Worm (Caenorhabditis elegans) whole organism, L1 larva: ENCODE results near the gene T27E4.7.

Experiments used
- C16A3.4 ChIP-seq: fragments of 150-350 bp; optimal IDR thresholded peaks from 2 replicates; lab custom pipeline; 2014; ENCODE audit warnings: missing biosample characterization, missing genetic modification characterization
- F16B12.6 ChIP-seq: fragments of 150-350 bp; optimal IDR thresholded peaks from 2 replicates; lab custom pipeline; 2014; ENCODE audit warnings: missing biosample characterization, missing genetic modification characterization
- aly-2 ChIP-seq: fragments of 150-350 bp; optimal IDR thresholded peaks from 2 replicates; lab custom pipeline; 2014; ENCODE audit warnings: missing biosample characterization, missing genetic modification characterization
- ceh-88 ChIP-seq: fragments of 200-800 bp; sonication (Bioruptor generic); IDR thresholded peaks from 2 replicates; pipeline ENCODE4 v1.3.6; 2022; ENCODE audit warnings: missing genetic modification characterization, missing compliant biosample characterization
- ceh-90 ChIP-seq: sonication (generic microtip); optimal IDR thresholded peaks from 2 replicates; lab custom pipeline; 2016; ENCODE audit warnings: missing genetic modification characterization, missing compliant biosample characterization
- ces-1 ChIP-seq: fragments of 150-350 bp; optimal IDR thresholded peaks from 2 replicates; lab custom pipeline; 2014; ENCODE audit warnings: missing biosample characterization, missing genetic modification reagents, missing genetic modification characterization
- dsc-1 ChIP-seq: sonication (generic microtip); optimal IDR thresholded peaks from 2 replicates; lab custom pipeline; 2016; ENCODE audit warnings: mild to moderate bottlenecking, missing genetic modification characterization, missing compliant biosample characterization
- efl-1 ChIP-seq, 4 experiments: fragments of 150-350 bp; optimal IDR thresholded peaks in 3 of 4; peaks in 1 of 4; 1 replicate in 1 of 4; 2 replicates in 3 of 4; lab custom pipeline; 2014; ENCODE audit warnings: missing biosample characterization in 2 of 4, missing genetic modification characterization in 2 of 4, missing genetic modification reagents in 2 of 4
- efl-3 ChIP-seq: fragments of 200-800 bp; sonication (Bioruptor generic); optimal IDR thresholded peaks from 2 replicates; lab custom pipeline; 2018; ENCODE audit warnings: mild to moderate bottlenecking, missing genetic modification characterization, missing compliant biosample characterization
- elt-2 ChIP-seq: sonication (generic microtip); optimal IDR thresholded peaks from 2 replicates; lab custom pipeline; 2016; ENCODE audit warnings: missing genetic modification characterization, mild to moderate bottlenecking, inconsistent platforms, missing compliant biosample characterization, missing genetic modification reagents
- fkh-10 ChIP-seq: sonication (generic microtip); optimal IDR thresholded peaks from 2 replicates; lab custom pipeline; 2017; ENCODE audit warnings: missing biosample characterization, missing genetic modification reagents, missing genetic modification characterization
- fkh-8 ChIP-seq: sonication (generic microtip); optimal IDR thresholded peaks from 2 replicates; lab custom pipeline; 2016; ENCODE audit warnings: mild to moderate bottlenecking, missing genetic modification characterization, missing compliant biosample characterization
- fos-1 ChIP-seq: fragments of 150-350 bp; optimal IDR thresholded peaks from 2 replicates; lab custom pipeline; 2014; ENCODE audit warnings: missing biosample characterization, missing genetic modification characterization
- grh-1 ChIP-seq: fragments of 200-800 bp; sonication (Bioruptor generic); IDR thresholded peaks from 2 replicates; pipeline ENCODE4 v1.3.6; 2022; ENCODE audit warnings: missing genetic modification reagents, missing genetic modification characterization, missing compliant biosample characterization
- hlh-4 ChIP-seq: sonication (generic microtip); optimal IDR thresholded peaks from 2 replicates; lab custom pipeline; 2016; ENCODE audit warnings: mild to moderate bottlenecking, missing genetic modification characterization, missing compliant biosample characterization
- isw-1 ChIP-seq: fragments of 200-800 bp; sonication (Bioruptor generic); IDR thresholded peaks from 2 replicates; pipeline ENCODE4 v1.3.6; 2022; ENCODE audit warnings: missing genetic modification characterization, missing compliant biosample characterization
- mab-9 ChIP-seq: fragments of 200-800 bp; sonication (Bioruptor generic); IDR thresholded peaks from 2 replicates; pipeline ENCODE4 v1.3.6; 2022; ENCODE audit warnings: missing genetic modification reagents, missing genetic modification characterization, missing compliant biosample characterization
- mdl-1 ChIP-seq, 2 experiments: fragments of 150-350 bp; optimal IDR thresholded peaks; 2 replicates each; lab custom pipeline; 2014 to 2017; ENCODE audit warnings: missing biosample characterization in 2 of 2, missing genetic modification characterization in 2 of 2, inconsistent platforms in 1 of 2
- nhr-11 ChIP-seq: fragments of 150-350 bp; optimal IDR thresholded peaks from 2 replicates; lab custom pipeline; 2014; ENCODE audit warnings: missing biosample characterization, missing genetic modification characterization
- nhr-12 ChIP-seq: sonication (generic microtip); optimal IDR thresholded peaks from 2 replicates; lab custom pipeline; 2017; ENCODE audit warnings: missing biosample characterization, missing genetic modification characterization
- nhr-19 ChIP-seq: fragments of 200-800 bp; sonication (Bioruptor generic); conservative IDR thresholded peaks from 2 replicates; pipeline ENCODE4 v1.3.6; 2022; ENCODE audit warnings: missing genetic modification characterization, missing compliant biosample characterization
- nhr-237 ChIP-seq: fragments of 150-350 bp; optimal IDR thresholded peaks from 2 replicates; lab custom pipeline; 2014; ENCODE audit warnings: missing biosample characterization, missing genetic modification characterization
- nhr-47 ChIP-seq: sonication (generic microtip); optimal IDR thresholded peaks from 2 replicates; lab custom pipeline; 2016; ENCODE audit warnings: mild to moderate bottlenecking, missing genetic modification characterization, moderate library complexity, missing compliant biosample characterization
- nhr-71 ChIP-seq: sonication (generic microtip); optimal IDR thresholded peaks from 2 replicates; lab custom pipeline; 2016; ENCODE audit warnings: mild to moderate bottlenecking, missing genetic modification characterization, moderate library complexity, missing compliant biosample characterization
- nhr-77 ChIP-seq: fragments of 150-350 bp; optimal IDR thresholded peaks from 2 replicates; lab custom pipeline; 2014; ENCODE audit warnings: missing biosample characterization, missing genetic modification characterization
- nhr-85 ChIP-seq: sonication (generic microtip); peaks from one replicate; lab custom pipeline; 2016; ENCODE audit warnings: missing genetic modification characterization, inconsistent platforms, missing compliant biosample characterization
- nhr-90 ChIP-seq: sonication (generic microtip); optimal IDR thresholded peaks from 2 replicates; lab custom pipeline; 2016; ENCODE audit warnings: mild to moderate bottlenecking, missing genetic modification characterization, missing compliant biosample characterization; ENCODE audit not compliant: poor library complexity
- pqm-1 ChIP-seq: sonication (generic microtip); optimal IDR thresholded peaks from 3 replicates; lab custom pipeline; 2017; ENCODE audit warnings: missing biosample characterization, missing genetic modification characterization
- rnt-1 ChIP-seq: sonication (generic microtip); optimal IDR thresholded peaks from 2 replicates; lab custom pipeline; 2016; ENCODE audit warnings: mild to moderate bottlenecking, missing genetic modification characterization, moderate library complexity, missing compliant biosample characterization
- skn-1 ChIP-seq: fragments of 150-350 bp; optimal IDR thresholded peaks from 2 replicates; lab custom pipeline; 2014; ENCODE audit warnings: missing biosample characterization, missing genetic modification characterization
- snpc-4 ChIP-seq: fragments of 150-350 bp; optimal IDR thresholded peaks from 2 replicates; lab custom pipeline; 2014; ENCODE audit warnings: missing biosample characterization, missing genetic modification characterization
- snu-23 ChIP-seq: sonication (generic microtip); optimal IDR thresholded peaks from 2 replicates; lab custom pipeline; 2016; ENCODE audit warnings: missing genetic modification characterization, missing compliant biosample characterization
- sox-4 ChIP-seq: sonication (generic microtip); optimal IDR thresholded peaks from 2 replicates; lab custom pipeline; 2016; ENCODE audit warnings: missing genetic modification characterization, missing compliant biosample characterization
- sup-37 ChIP-seq: fragments of 200-800 bp; sonication (Bioruptor generic); optimal IDR thresholded peaks from 2 replicates; lab custom pipeline; 2018; ENCODE audit warnings: mild to moderate bottlenecking, missing genetic modification characterization, missing compliant biosample characterization
- tbx-2 ChIP-seq: sonication (generic microtip); optimal IDR thresholded peaks from 2 replicates; lab custom pipeline; 2016; ENCODE audit warnings: missing genetic modification characterization, missing compliant biosample characterization
- unc-62 ChIP-seq: fragments of 150-350 bp; optimal IDR thresholded peaks from 2 replicates; lab custom pipeline; 2014; ENCODE audit warnings: missing biosample characterization, missing genetic modification reagents, missing genetic modification characterization
- ztf-4 ChIP-seq: fragments of 150-350 bp; optimal IDR thresholded peaks from 2 replicates; lab custom pipeline; 2014; ENCODE audit warnings: missing biosample characterization, missing genetic modification characterization

Gene T27E4.7

ce11 chrV:9076273-9076672 is at the start of gene T27E4.7:
TSS of gene T27E4.7 (minus strand) at chrV:9076322.
- TF ChIP-seq efl-1 (optimal IDR thresholded peaks at IDR 0.05; lab: Kevin White, UChicago) (no peak), efl-1 (GFP tag; optimal IDR thresholded peaks at IDR 0.05 in 1 of 2; lab: Kevin White, UChicago) (peak in 1 of 2 experiments; percentile 86), nhr-11 (tag; lab: Kevin White, UChicago) (no peak), hlh-4 (tag; lab: Kevin White, UChicago) (no peak), nhr-47 (tag; lab: Kevin White, UChicago) (no peak), nhr-85 (tag; lab: Kevin White, UChicago) (no peak), C16A3.4 (no peak), fos-1 (no peak), unc-62 (GFP tag; lab: Kevin White, UChicago) (no peak), grh-1 (GFP tag; lab: Robert Waterston, UW) (no peak)

ce11 chrV:9125345-9125744 is 49.2 kb upstream of the T27E4.7 start, which contains the start of gene F21C10.5:
TSS of gene F21C10.5 (plus strand) at chrV:9125645.
- TF ChIP-seq fos-1 (no peak), mdl-1 (tag; optimal IDR thresholded peaks at IDR 0.05; lab: Kevin White, UChicago) (no peak), pqm-1 (tag; lab: Kevin White, UChicago) (no peak), isw-1 (no peak), mab-9 (no peak), snu-23 (no peak)

- no peak for TF ChIP-seq nhr-19 (GFP tag; lab: Robert Waterston, UW)
- no peak for TF ChIP-seq pqm-1 (tag; lab: Kevin White, UChicago)
- TF ChIP-seq nhr-47 (tag; lab: Kevin White, UChicago) = no peak
- TF ChIP-seq F16B12.6 (tag; lab: Kevin White, UChicago) = no peak
- no peak for TF ChIP-seq efl-3
- no peak for TF ChIP-seq rnt-1 (tag; lab: Kevin White, UChicago)
- no peak for TF ChIP-seq fkh-8 (tag; lab: Kevin White, UChicago)
- TF ChIP-seq elt-2 (tag; lab: Kevin White, UChicago) = no peak
- no peak for TF ChIP-seq dsc-1 (tag; lab: Kevin White, UChicago)
- TF ChIP-seq fkh-10 (GFP tag; lab: Kevin White, UChicago) = no peak
- no peak for TF ChIP-seq skn-1 (tag; lab: Kevin White, UChicago)
- TF ChIP-seq tbx-2 (tag; lab: Kevin White, UChicago) = no peak
- no peak for TF ChIP-seq snpc-4 (tag; lab: Kevin White, UChicago)
- no peak for TF ChIP-seq ztf-4
- no peak for TF ChIP-seq nhr-237 (tag; lab: Kevin White, UChicago)
- no peak for TF ChIP-seq nhr-90 (tag; lab: Kevin White, UChicago)
- no peak for TF ChIP-seq ces-1 (GFP tag; lab: Kevin White, UChicago)
- TF ChIP-seq nhr-77 (tag; lab: Kevin White, UChicago) = no peak
- no peak for TF ChIP-seq nhr-71
- TF ChIP-seq sox-4 = no peak
Observed at ce11 chrV:9124180-9124579, 48.1 kb upstream of the T27E4.7 start, which contains the start of gene F21C10.6. TSS of gene F21C10.6 (plus strand) at chrV:9124480.

- TF ChIP-seq nhr-12 = no peak
- no peak for TF ChIP-seq sup-37 (GFP tag; lab: Kevin White, UChicago)
- no peak for TF ChIP-seq aly-2
- TF ChIP-seq nhr-77 (tag; lab: Kevin White, UChicago) = no peak
- TF ChIP-seq nhr-11 (tag; lab: Kevin White, UChicago) = no peak
- TF ChIP-seq C16A3.4 = no peak
- no peak for TF ChIP-seq ces-1 (GFP tag; lab: Kevin White, UChicago)
- no peak for TF ChIP-seq ceh-88 (GFP tag; lab: Robert Waterston, UW)
- TF ChIP-seq ceh-90 = no peak
- TF ChIP-seq, all 84 proteins: peak for 0
Observed at ce11 chrV:9123186-9123585, 47.1 kb upstream of the T27E4.7 start, which contains the start of gene F21C10.11. TSS of gene F21C10.11 (plus strand) at chrV:9123486.
